Worm (Caenorhabditis elegans) whole organism, young adult: Measurements from ENCODE around the gene cuc-1.
A peak's percentile ranks its signal among the peaks of the same experiment; 100 is the strongest.

Source experiments
- B0019.2 ChIP-seq: fragments of 200-800 bp; sonication (Bioruptor generic); conservative IDR thresholded peaks from 2 replicates; pipeline ENCODE4 v1.3.6; 2022; ENCODE audit warnings: missing genetic modification reagents, missing genetic modification characterization, missing compliant biosample characterization
- B0035.1 ChIP-seq: sonication (generic microtip); optimal IDR thresholded peaks from 2 replicates; lab custom pipeline; 2016; ENCODE audit warnings: missing genetic modification characterization, mild to moderate bottlenecking, missing compliant biosample characterization, missing genotype, missing genetic modification reagents
- B0261.1 ChIP-seq: sonication (generic microtip); optimal IDR thresholded peaks from 2 replicates; lab custom pipeline; 2016; ENCODE audit warnings: mild to moderate bottlenecking, missing genetic modification characterization, moderate library complexity, missing compliant biosample characterization
- C17E4.6 ChIP-seq: fragments of 200-800 bp; sonication (Bioruptor generic); IDR thresholded peaks from 2 replicates; pipeline ENCODE4 v1.3.6; 2022; ENCODE audit warnings: missing genetic modification reagents, missing genetic modification characterization, missing compliant biosample characterization
- F39B2.1 ChIP-seq: fragments of 200-800 bp; sonication (Bioruptor generic); IDR thresholded peaks from 2 replicates; pipeline ENCODE4 v1.3.6; 2022; ENCODE audit warnings: missing genetic modification reagents, missing genetic modification characterization, missing compliant biosample characterization
- F52B5.7 ChIP-seq: sonication (generic microtip); optimal IDR thresholded peaks from 2 replicates; lab custom pipeline; 2016; ENCODE audit warnings: mild to moderate bottlenecking, missing genetic modification characterization, missing compliant biosample characterization
- F57C9.4 ChIP-seq: sonication (generic microtip); optimal IDR thresholded peaks from 2 replicates; lab custom pipeline; 2017; ENCODE audit warnings: mild to moderate bottlenecking, missing genetic modification characterization, missing compliant biosample characterization
- K11D2.4 ChIP-seq: fragments of 200-800 bp; sonication (Bioruptor generic); IDR thresholded peaks from 2 replicates; pipeline ENCODE4 v1.3.6; 2022; ENCODE audit warnings: missing genetic modification reagents, missing genetic modification characterization, missing compliant biosample characterization
- K12H6.12 ChIP-seq: fragments of 200-800 bp; sonication (Bioruptor generic); optimal IDR thresholded peaks from 2 replicates; lab custom pipeline; 2018; ENCODE audit warnings: mild to moderate bottlenecking, missing genetic modification characterization, missing compliant biosample characterization
- T07F8.4 ChIP-seq: sonication (generic microtip); optimal IDR thresholded peaks from 2 replicates; lab custom pipeline; 2016; ENCODE audit warnings: mild to moderate bottlenecking, missing genetic modification characterization, moderate library complexity, missing compliant biosample characterization
- Y53G8AR.9 ChIP-seq: fragments of 200-800 bp; sonication (Bioruptor generic); conservative IDR thresholded peaks from 2 replicates; pipeline ENCODE4 v1.3.6; 2022; ENCODE audit warnings: missing genetic modification reagents, missing genetic modification characterization, missing compliant biosample characterization
- attf-3 ChIP-seq: fragments of 200-800 bp; sonication (Bioruptor generic); conservative IDR thresholded peaks from 2 replicates; pipeline ENCODE4 v1.3.6; 2022; ENCODE audit warnings: missing genetic modification reagents, missing genetic modification characterization, missing compliant biosample characterization
- bed-2 ChIP-seq: fragments of 200-800 bp; sonication (Bioruptor generic); IDR thresholded peaks from 2 replicates; pipeline ENCODE4 v1.3.6; 2022; ENCODE audit warnings: missing genetic modification reagents, missing genetic modification characterization, missing compliant biosample characterization
- ceh-100 ChIP-seq: fragments of 200-800 bp; sonication (Bioruptor generic); IDR thresholded peaks from 2 replicates; pipeline ENCODE4 v1.3.6; 2022; ENCODE audit warnings: missing genetic modification reagents, missing genetic modification characterization, missing compliant biosample characterization
- ceh-58 ChIP-seq: fragments of 200-800 bp; sonication (Bioruptor generic); IDR thresholded peaks from 2 replicates; pipeline ENCODE4 v1.3.6; 2022; ENCODE audit warnings: missing genetic modification characterization, missing compliant biosample characterization
- ceh-79 ChIP-seq: sonication (generic microtip); optimal IDR thresholded peaks from 2 replicates; lab custom pipeline; 2017; ENCODE audit warnings: mild to moderate bottlenecking, missing genetic modification characterization, missing compliant biosample characterization
- ceh-91 ChIP-seq: fragments of 200-800 bp; sonication (Bioruptor generic); IDR thresholded peaks from 2 replicates; pipeline ENCODE4 v1.3.6; 2022; ENCODE audit warnings: missing genetic modification reagents, missing genetic modification characterization, missing compliant biosample characterization
- dox-1 ChIP-seq: fragments of 200-800 bp; sonication (Bioruptor generic); IDR thresholded peaks from 2 replicates; pipeline ENCODE4 v1.3.6; 2022; ENCODE audit warnings: missing genetic modification reagents, missing genetic modification characterization, missing compliant biosample characterization
- gei-17 ChIP-seq: fragments of 200-800 bp; sonication (Bioruptor generic); optimal IDR thresholded peaks from 2 replicates; lab custom pipeline; 2018; ENCODE audit warnings: mild to moderate bottlenecking, missing genetic modification characterization, missing compliant biosample characterization
- hmg-1.2 ChIP-seq: fragments of 200-800 bp; sonication (Bioruptor generic); IDR thresholded peaks from 2 replicates; pipeline ENCODE4 v1.3.6; 2022; ENCODE audit warnings: missing genetic modification reagents, missing genetic modification characterization, missing compliant biosample characterization
- hmg-20 ChIP-seq: fragments of 200-800 bp; sonication (Bioruptor generic); IDR thresholded peaks from 2 replicates; pipeline ENCODE4 v1.3.6; 2022; ENCODE audit warnings: missing genetic modification reagents, missing genetic modification characterization, missing compliant biosample characterization
- hrde-1 ChIP-seq: sonication (generic microtip); optimal IDR thresholded peaks from 2 replicates; lab custom pipeline; 2016; ENCODE audit warnings: missing genetic modification characterization, mild to moderate bottlenecking, missing compliant biosample characterization, moderate library complexity, missing genotype, missing genetic modification reagents, borderline replicate concordance
- lin-26 ChIP-seq: fragments of 200-800 bp; sonication (Bioruptor generic); IDR thresholded peaks from 2 replicates; pipeline ENCODE4 v1.3.6; 2022; ENCODE audit warnings: missing genetic modification reagents, missing genetic modification characterization, missing compliant biosample characterization
- lin-35 ChIP-seq, 3 experiments: fragments of 150-350 bp in 2 of 3; sonication (generic microtip) in 1 of 3; optimal IDR thresholded peaks; 2 replicates each; lab custom pipeline; 2014 to 2018; ENCODE audit warnings: missing biosample characterization in 3 of 3, missing genetic modification characterization in 3 of 3, missing genetic modification reagents in 3 of 3
- lin-40 ChIP-seq: sonication (generic microtip); optimal IDR thresholded peaks from 2 replicates; lab custom pipeline; 2016; ENCODE audit warnings: missing genetic modification characterization, mild to moderate bottlenecking, missing compliant biosample characterization, missing genotype, missing genetic modification reagents
- mcd-1 ChIP-seq: fragments of 200-800 bp; sonication (Bioruptor generic); IDR thresholded peaks from 2 replicates; pipeline ENCODE4 v1.3.6; 2022; ENCODE audit warnings: missing genetic modification reagents, missing genetic modification characterization, missing compliant biosample characterization
- mes-4 ChIP-seq: sonication (generic microtip); optimal IDR thresholded peaks from 2 replicates; lab custom pipeline; 2016; ENCODE audit warnings: missing genotype, missing genetic modification characterization, missing compliant biosample characterization
- nhr-120 ChIP-seq: fragments of 200-800 bp; sonication (Bioruptor generic); IDR thresholded peaks from 2 replicates; pipeline ENCODE4 v1.3.6; 2022; ENCODE audit warnings: missing genetic modification characterization, missing compliant biosample characterization
- nhr-27 ChIP-seq: fragments of 200-800 bp; sonication (Bioruptor generic); optimal IDR thresholded peaks from 2 replicates; lab custom pipeline; 2018; ENCODE audit warnings: mild to moderate bottlenecking, missing genetic modification characterization, moderate library complexity, missing compliant biosample characterization
- nhr-80 ChIP-seq: sonication (generic microtip); optimal IDR thresholded peaks from 2 replicates; lab custom pipeline; 2016; ENCODE audit warnings: missing genetic modification characterization, missing compliant biosample characterization
- pbrm-1 ChIP-seq: fragments of 200-800 bp; sonication (Bioruptor generic); IDR thresholded peaks from 2 replicates; pipeline ENCODE4 v1.3.6; 2022; ENCODE audit warnings: missing genetic modification reagents, missing genetic modification characterization, missing compliant biosample characterization
- rec-8 ChIP-seq, 2 experiments: sonication (generic microtip); optimal IDR thresholded peaks; 2 replicates each; lab custom pipeline; 2016; ENCODE audit warnings: mild to moderate bottlenecking in 2 of 2, missing genetic modification characterization in 2 of 2, missing genetic modification reagents in 2 of 2, missing genotype in 2 of 2, missing biosample characterization in 1 of 2, missing compliant biosample characterization in 1 of 2, moderate library complexity in 1 of 2
- repo-1 ChIP-seq: sonication (generic microtip); optimal IDR thresholded peaks from 2 replicates; lab custom pipeline; 2017; ENCODE audit warnings: mild to moderate bottlenecking, missing genetic modification characterization, missing compliant biosample characterization
- somi-1 ChIP-seq: fragments of 200-800 bp; sonication (Bioruptor generic); optimal IDR thresholded peaks from 2 replicates; lab custom pipeline; 2018; ENCODE audit warnings: mild to moderate bottlenecking, missing genetic modification characterization, missing compliant biosample characterization
- sptf-2 ChIP-seq: fragments of 200-800 bp; sonication (Bioruptor generic); optimal IDR thresholded peaks from 2 replicates; lab custom pipeline; 2018; ENCODE audit warnings: mild to moderate bottlenecking, missing genetic modification characterization, missing compliant biosample characterization
- tlf-1 ChIP-seq: fragments of 200-800 bp; sonication (Bioruptor generic); optimal IDR thresholded peaks from 2 replicates; lab custom pipeline; 2018; ENCODE audit warnings: mild to moderate bottlenecking, missing genetic modification characterization, missing compliant biosample characterization
- unc-62 ChIP-seq: fragments of 150-350 bp; optimal IDR thresholded peaks from 2 replicates; lab custom pipeline; 2014; ENCODE audit warnings: missing biosample characterization, missing genetic modification reagents, missing genetic modification characterization
- zfh-2 ChIP-seq: fragments of 200-800 bp; sonication (Bioruptor generic); conservative IDR thresholded peaks from 2 replicates; pipeline ENCODE4 v1.3.6; 2022; ENCODE audit warnings: missing genetic modification reagents, missing genetic modification characterization, missing compliant biosample characterization
- ztf-28 ChIP-seq: fragments of 200-800 bp; sonication (Bioruptor generic); IDR thresholded peaks from 2 replicates; pipeline ENCODE4 v1.3.6; 2022; ENCODE audit warnings: missing genetic modification reagents, missing genetic modification characterization, missing compliant biosample characterization

The cuc-1 gene

DNA sequence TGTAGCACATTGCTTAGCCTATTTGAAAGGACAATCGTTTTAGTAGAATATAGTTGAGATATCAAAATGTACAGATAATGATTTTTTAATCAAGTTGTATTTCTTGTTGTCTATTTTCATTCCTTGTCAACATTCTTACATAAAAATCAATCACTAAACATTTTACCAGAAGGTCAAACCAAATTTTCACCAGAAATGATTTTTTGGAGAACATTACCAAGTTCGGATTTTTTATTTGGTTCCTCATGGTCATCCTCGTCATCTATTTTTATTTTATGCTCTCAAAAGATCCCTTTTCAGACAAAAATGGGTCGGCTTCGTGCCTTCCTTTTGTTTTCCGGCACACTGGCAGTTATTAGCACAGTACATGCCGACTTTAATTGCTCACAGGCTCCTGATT, 12.7 kb upstream of the cuc-1 start, which contains the start of gene tyr-1:
Gene tyr-1 (plus strand): TSS at position 301 of the 400 bp plus-strand sequence.
- no peak for TF ChIP-seq pbrm-1
- no peak for TF ChIP-seq hrde-1 (tag; lab: Kevin White, UChicago)
- no peak for TF ChIP-seq dox-1 (GFP tag; lab: Robert Waterston, UW)
- TF ChIP-seq B0035.1 (tag; lab: Kevin White, UChicago): no peak
- TF ChIP-seq nhr-80 (tag; lab: Kevin White, UChicago): no peak
- no peak for TF ChIP-seq C17E4.6 (GFP tag; lab: Robert Waterston, UW)
- TF ChIP-seq nhr-120 (GFP tag; lab: Robert Waterston, UW): no peak
- no peak for TF ChIP-seq B0261.1
- no peak for TF ChIP-seq K12H6.12 (tag; lab: Kevin White, UChicago)
- TF ChIP-seq mcd-1 (GFP tag; lab: Robert Waterston, UW): no peak
- TF ChIP-seq nhr-27 (tag; lab: Kevin White, UChicago): no peak
- TF ChIP-seq ceh-100 (GFP tag; lab: Robert Waterston, UW): no peak
- TF ChIP-seq ztf-28 (GFP tag; lab: Robert Waterston, UW): no peak
- no peak for TF ChIP-seq B0019.2 (GFP tag; lab: Robert Waterston, UW)
- no peak for TF ChIP-seq F57C9.4 (tag; lab: Kevin White, UChicago)
- no peak for TF ChIP-seq ceh-91 (GFP tag; lab: Robert Waterston, UW)
- no peak for TF ChIP-seq hmg-1.2
- no peak for TF ChIP-seq gei-17
- TF ChIP-seq bed-2: no peak
- no peak for TF ChIP-seq ceh-58 (GFP tag; lab: Robert Waterston, UW)

DNA sequence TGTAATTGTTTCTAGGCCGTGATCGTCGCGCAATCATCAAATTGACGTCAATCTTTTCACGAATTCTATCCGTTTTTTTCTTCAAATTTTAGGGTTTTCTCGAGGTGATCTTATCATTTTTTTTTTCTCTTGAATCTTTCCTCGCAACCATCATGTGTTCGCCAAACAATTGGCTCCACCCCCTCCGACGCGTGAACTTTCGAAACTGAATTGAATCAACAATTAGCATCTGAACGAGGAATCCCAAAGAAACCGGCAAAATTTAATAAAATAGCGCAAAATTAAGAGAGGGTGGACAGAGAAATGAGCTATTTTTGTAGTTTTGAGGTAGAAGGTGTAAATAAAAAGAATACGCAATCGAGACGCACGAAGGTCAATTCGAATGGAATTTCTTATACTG, 12.0 kb upstream of the cuc-1 start:
- TF ChIP-seq lin-26 (GFP tag; lab: Robert Waterston, UW): peak; percentile 34; the same call in 1 of the 2 replicates
- TF ChIP-seq unc-62 (GFP tag; lab: Kevin White, UChicago): no peak
- peak; percentile 31 for TF ChIP-seq lin-40
- no peak for TF ChIP-seq zfh-2 (GFP tag; lab: Robert Waterston, UW)
- TF ChIP-seq somi-1 (GFP tag; lab: Kevin White, UChicago): peak; percentile 5
- TF ChIP-seq Y53G8AR.9 (GFP tag; lab: Robert Waterston, UW): no peak
- TF ChIP-seq, all 124 proteins: peak for 3

DNA sequence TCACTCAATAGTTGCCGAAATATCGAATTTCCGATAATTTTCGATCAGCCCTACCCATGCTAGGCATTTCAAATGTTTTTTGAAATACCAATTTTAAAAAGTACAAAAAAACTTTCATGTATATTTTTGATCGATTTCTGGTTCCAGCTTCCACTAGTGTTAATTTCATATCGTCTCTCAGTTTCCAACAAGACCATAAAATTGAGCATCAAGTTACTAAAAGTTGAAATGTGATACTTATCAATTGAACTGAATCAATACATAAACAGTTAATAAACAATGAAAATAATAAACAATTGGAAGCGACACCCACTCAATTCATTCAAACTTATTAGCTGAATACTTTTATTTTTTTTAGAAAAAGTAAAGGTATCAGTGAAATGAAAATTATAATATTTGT, 5.4 kb upstream of the cuc-1 start, which contains the start of gene cup-4:
Gene cup-4 (plus strand): TSS at position 301 of the 400 bp plus-strand sequence.
- no peak for TF ChIP-seq tlf-1 (GFP tag; lab: Kevin White, UChicago)
- no peak for TF ChIP-seq mes-4 (tag; lab: Kevin White, UChicago)
- TF ChIP-seq repo-1 (tag; lab: Kevin White, UChicago): no peak
- no peak for TF ChIP-seq K12H6.12 (tag; lab: Kevin White, UChicago)
- no peak for TF ChIP-seq sptf-2 (GFP tag; lab: Kevin White, UChicago)
- TF ChIP-seq lin-26 (GFP tag; lab: Robert Waterston, UW): no peak
- TF ChIP-seq F39B2.1 (GFP tag; lab: Robert Waterston, UW): no peak
- no peak for TF ChIP-seq T07F8.4 (tag; lab: Kevin White, UChicago)
- no peak for TF ChIP-seq attf-3 (GFP tag; lab: Robert Waterston, UW)
- TF ChIP-seq lin-35 (GFP tag; optimal IDR thresholded peaks at IDR 0.05; lab: Kevin White, UChicago): no peak
- TF ChIP-seq hmg-20 (GFP tag; lab: Robert Waterston, UW): no peak
- no peak for TF ChIP-seq F52B5.7
- TF ChIP-seq rec-8 (tag; optimal IDR thresholded peaks at IDR 0.05; lab: Kevin White, UChicago): no peak
- TF ChIP-seq C17E4.6 (GFP tag; lab: Robert Waterston, UW): no peak
- no peak for TF ChIP-seq unc-62 (GFP tag; lab: Kevin White, UChicago)
- no peak for TF ChIP-seq K11D2.4 (GFP tag; lab: Robert Waterston, UW)
- TF ChIP-seq ceh-100 (GFP tag; lab: Robert Waterston, UW): no peak
- no peak for TF ChIP-seq B0261.1
- no peak for TF ChIP-seq ceh-79
